Fruit fly (Drosophila melanogaster) whole organism, adult: Measurements from ENCODE around the gene CG7886.
A peak's percentile ranks its signal among the peaks of the same experiment; 100 is the strongest.

ENCODE experiments used
- CG11617 ChIP-seq: fragments of 200-800 bp; sonication (Bioruptor generic); optimal IDR thresholded peaks from 2 replicates; lab custom pipeline; 2017; ENCODE audit warnings: mild to moderate bottlenecking, missing biosample characterization, missing genetic modification reagents, missing genetic modification characterization
- CG5204 ChIP-seq: fragments of 200-800 bp; sonication (Bioruptor generic); optimal IDR thresholded peaks from 2 replicates; lab custom pipeline; 2016; ENCODE audit warnings: missing biosample characterization, missing genetic modification characterization
- cic ChIP-seq: fragments of 200-800 bp; sonication (Bioruptor generic); optimal IDR thresholded peaks from 2 replicates; lab custom pipeline; 2017; ENCODE audit warnings: missing biosample characterization, mild to moderate bottlenecking, missing genetic modification characterization, moderate library complexity
- pad ChIP-seq: fragments of 200-800 bp; sonication (Bioruptor generic); optimal IDR thresholded peaks from 3 replicates; lab custom pipeline; 2017; ENCODE audit warnings: missing biosample characterization, missing genetic modification characterization, mild to moderate bottlenecking, moderate library complexity, missing genetic modification reagents
- tj ChIP-seq: fragments of 200-800 bp; sonication (Bioruptor generic); optimal IDR thresholded peaks from 3 replicates; lab custom pipeline; 2017; ENCODE audit warnings: missing biosample characterization, mild to moderate bottlenecking, missing genetic modification characterization, moderate library complexity

DNA sequence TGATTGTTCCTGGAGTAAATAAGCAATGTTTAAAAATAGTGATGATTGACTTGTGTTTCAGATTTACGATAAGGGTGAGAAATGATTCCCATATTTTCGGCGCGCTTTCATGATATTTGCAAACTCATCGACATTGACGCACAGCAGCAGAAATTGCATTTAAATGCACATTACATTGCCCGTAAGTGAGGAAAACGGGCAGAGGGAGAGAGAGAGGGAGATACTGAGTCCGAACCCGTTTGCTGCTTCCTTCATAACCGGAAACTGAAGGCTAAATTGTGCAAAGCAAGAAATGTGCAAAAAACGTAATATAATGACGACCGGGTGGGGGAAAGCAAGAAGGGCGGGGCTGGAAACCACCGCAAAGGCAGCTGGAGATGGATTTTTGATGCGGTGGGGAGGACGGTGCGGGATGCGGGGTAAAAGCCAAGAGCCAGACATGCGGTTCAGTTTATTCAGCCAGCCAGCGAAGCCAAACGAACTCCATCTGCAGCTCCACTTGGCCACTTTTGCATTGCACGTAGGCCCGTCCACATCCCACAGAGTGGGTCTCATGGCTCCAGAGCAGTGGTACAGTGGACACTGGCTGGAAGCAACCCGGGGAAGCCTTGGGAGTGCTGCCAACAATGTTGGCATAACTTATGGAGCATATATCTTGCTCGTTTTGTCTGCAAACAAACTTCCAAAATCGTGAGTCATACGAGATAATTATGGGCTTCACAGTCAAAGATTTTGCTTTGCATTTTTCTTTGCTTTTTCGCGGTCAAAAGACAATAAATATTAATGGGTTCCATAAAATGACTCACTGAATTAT, 10.9 kb upstream of the CG7886 start:
- no peak for TF ChIP-seq cic (GFP tag; lab: Kevin White, UChicago)
- no peak for TF ChIP-seq CG11617 (GFP tag; lab: Kevin White, UChicago)
- peak; percentile 82 for TF ChIP-seq tj
- no peak for TF ChIP-seq CG5204
- TF ChIP-seq pad (GFP tag; lab: Kevin White, UChicago), result no peak
